Worm (Caenorhabditis elegans) whole organism, mixed stage, embryonic: Measurements from ENCODE around the gene ndub-6.

Source experiments
- bed-3 ChIP-seq: fragments of 200-800 bp; sonication (Bioruptor generic); optimal IDR thresholded peaks from 3 replicates; lab custom pipeline; 2018; ENCODE audit warnings: mild to moderate bottlenecking, missing genetic modification characterization, moderate library complexity, missing compliant biosample characterization
- blmp-1 ChIP-seq: fragments of 150-350 bp; optimal IDR thresholded peaks from 2 replicates; lab custom pipeline; 2014; ENCODE audit warnings: missing biosample characterization, missing genetic modification characterization
- ceh-39 ChIP-seq: fragments of 150-350 bp; optimal IDR thresholded peaks from 2 replicates; lab custom pipeline; 2014; ENCODE audit warnings: missing biosample characterization, missing genetic modification characterization
- ceh-43 ChIP-seq: fragments of 200-800 bp; sonication (Bioruptor generic); optimal IDR thresholded peaks from 2 replicates; lab custom pipeline; 2018; ENCODE audit warnings: mild to moderate bottlenecking, missing genetic modification characterization, moderate library complexity, missing compliant biosample characterization
- ceh-83 ChIP-seq: fragments of 200-800 bp; sonication (Bioruptor generic); optimal IDR thresholded peaks from 2 replicates; lab custom pipeline; 2018; ENCODE audit warnings: mild to moderate bottlenecking, missing genetic modification characterization, missing compliant biosample characterization
- ces-1 ChIP-seq: fragments of 150-350 bp; optimal IDR thresholded peaks from 2 replicates; lab custom pipeline; 2014; ENCODE audit warnings: missing biosample characterization, missing genetic modification reagents, missing genetic modification characterization
- cnd-1 ChIP-seq: fragments of 200-800 bp; sonication (Bioruptor generic); optimal IDR thresholded peaks from 2 replicates; lab custom pipeline; 2018; ENCODE audit warnings: mild to moderate bottlenecking, missing genetic modification characterization, missing compliant biosample characterization
- drap-1 ChIP-seq: fragments of 200-800 bp; sonication (Bioruptor generic); optimal IDR thresholded peaks from 3 replicates; lab custom pipeline; 2018; ENCODE audit warnings: mild to moderate bottlenecking, missing genetic modification characterization, missing compliant biosample characterization
- elt-1 ChIP-seq: sonication (generic microtip); optimal IDR thresholded peaks from 2 replicates; lab custom pipeline; 2017; ENCODE audit warnings: missing genetic modification characterization, mild to moderate bottlenecking, missing compliant biosample characterization, antibody characterized with exemption, moderate library complexity, borderline replicate concordance; ENCODE audit not compliant: insufficient read depth
- elt-3 ChIP-seq: fragments of 150-350 bp; optimal IDR thresholded peaks from 2 replicates; lab custom pipeline; 2014; ENCODE audit warnings: missing biosample characterization, missing genetic modification characterization
- flh-1 ChIP-seq: fragments of 200-800 bp; sonication (Bioruptor generic); optimal IDR thresholded peaks from 2 replicates; lab custom pipeline; 2018; ENCODE audit warnings: mild to moderate bottlenecking, missing genetic modification characterization, moderate library complexity, missing compliant biosample characterization
- ham-2 ChIP-seq: fragments of 200-800 bp; sonication (Bioruptor generic); optimal IDR thresholded peaks from 2 replicates; lab custom pipeline; 2018; ENCODE audit warnings: mild to moderate bottlenecking, missing genetic modification characterization, missing compliant biosample characterization
- hlh-1 ChIP-seq: fragments of 150-350 bp; optimal IDR thresholded peaks from 2 replicates; lab custom pipeline; 2014; ENCODE audit warnings: missing biosample characterization, missing genetic modification reagents, missing genetic modification characterization
- lin-13 ChIP-seq: fragments of 150-350 bp; optimal IDR thresholded peaks from 2 replicates; lab custom pipeline; 2014; ENCODE audit warnings: missing biosample characterization, missing genetic modification characterization
- lin-32 ChIP-seq: fragments of 200-800 bp; sonication (Bioruptor generic); optimal IDR thresholded peaks from 2 replicates; lab custom pipeline; 2018; ENCODE audit warnings: mild to moderate bottlenecking, missing genetic modification characterization, missing compliant biosample characterization
- lsy-2 ChIP-seq: fragments of 150-350 bp; optimal IDR thresholded peaks from 2 replicates; lab custom pipeline; 2014; ENCODE audit warnings: missing biosample characterization, missing genetic modification characterization
- mep-1 ChIP-seq: fragments of 150-350 bp; optimal IDR thresholded peaks from 2 replicates; lab custom pipeline; 2017; ENCODE audit warnings: missing biosample characterization, missing genetic modification reagents, missing genetic modification characterization, inconsistent platforms
- mls-2 ChIP-seq: sonication (generic microtip); optimal IDR thresholded peaks from 2 replicates; lab custom pipeline; 2016; ENCODE audit warnings: mild to moderate bottlenecking, missing genetic modification characterization, moderate library complexity, missing compliant biosample characterization
- nhr-2 ChIP-seq: fragments of 150-350 bp; optimal IDR thresholded peaks from 2 replicates; lab custom pipeline; 2014; ENCODE audit warnings: missing biosample characterization, missing genetic modification characterization
- nhr-237 ChIP-seq: fragments of 150-350 bp; optimal IDR thresholded peaks from 2 replicates; lab custom pipeline; 2014; ENCODE audit warnings: missing biosample characterization, missing genetic modification characterization
- nhr-28 ChIP-seq: fragments of 150-350 bp; optimal IDR thresholded peaks from 2 replicates; lab custom pipeline; 2014; ENCODE audit warnings: missing biosample characterization, missing genetic modification characterization
- nhr-76 ChIP-seq: sonication (generic microtip); optimal IDR thresholded peaks from 2 replicates; lab custom pipeline; 2017; ENCODE audit warnings: missing biosample characterization, missing genetic modification characterization
- sem-2 ChIP-seq: fragments of 200-800 bp; sonication (Bioruptor generic); optimal IDR thresholded peaks from 2 replicates; lab custom pipeline; 2018; ENCODE audit warnings: mild to moderate bottlenecking, missing genetic modification characterization, missing compliant biosample characterization
- snpc-4 ChIP-seq: fragments of 150-350 bp; optimal IDR thresholded peaks from 2 replicates; lab custom pipeline; 2014; ENCODE audit warnings: missing biosample characterization, missing genetic modification characterization
- tbx-8 ChIP-seq: fragments of 200-800 bp; sonication (Bioruptor generic); optimal IDR thresholded peaks from 2 replicates; lab custom pipeline; 2018; ENCODE audit warnings: mild to moderate bottlenecking, missing genetic modification characterization, moderate library complexity, missing compliant biosample characterization
- unc-120 ChIP-seq: sonication (generic microtip); optimal IDR thresholded peaks from 2 replicates; lab custom pipeline; 2017; ENCODE audit warnings: missing genetic modification characterization, missing compliant biosample characterization; ENCODE audit not compliant: poor library complexity, severe bottlenecking
- unc-39 ChIP-seq: fragments of 150-350 bp; optimal IDR thresholded peaks from 2 replicates; lab custom pipeline; 2014; ENCODE audit warnings: missing biosample characterization, missing genetic modification characterization
- unc-62 ChIP-seq: fragments of 150-350 bp; optimal IDR thresholded peaks from 2 replicates; lab custom pipeline; 2014; ENCODE audit warnings: missing biosample characterization, missing genetic modification reagents, missing genetic modification characterization
- zip-8 ChIP-seq: fragments of 150-350 bp; optimal IDR thresholded peaks from 2 replicates; lab custom pipeline; 2014; ENCODE audit warnings: missing biosample characterization, missing genetic modification characterization
- ztf-11 ChIP-seq: fragments of 150-350 bp; optimal IDR thresholded peaks from 2 replicates; lab custom pipeline; 2014; ENCODE audit warnings: missing biosample characterization, missing genetic modification characterization

Gene ndub-6

ce11 chrIV:11646908-11647307 lies 5.3 kb upstream of the ndub-6 start:
- TF ChIP-seq hlh-1: peak; percentile 17
- no peak for TF ChIP-seq ham-2 (GFP tag; lab: Kevin White, UChicago)
- TF ChIP-seq cnd-1: no peak
- TF ChIP-seq mep-1 (tag; lab: Kevin White, UChicago): no peak
- TF ChIP-seq, all 35 proteins: peak for 1

- TF ChIP-seq hlh-1 (peak; percentile 15), nhr-76 (tag; lab: Kevin White, UChicago) (no peak)
- TF ChIP-seq, all 35 proteins: peak for 1
These were observed 3.2 kb upstream of the ndub-6 start, which contains the start of gene ZK809.8 for ce11 chrIV:11649031-11649430. Gene ZK809.8 (minus strand): TSS chrIV:11649064.

ce11 chrIV:11650344-11650743 lies 1.9 kb upstream of the ndub-6 start:
- TF ChIP-seq lsy-2: no peak
- no peak for TF ChIP-seq mls-2 (tag; lab: Kevin White, UChicago)
- TF ChIP-seq lin-32: no peak

- TF ChIP-seq nhr-237 (tag; lab: Kevin White, UChicago) (no peak), zip-8 (tag; lab: Kevin White, UChicago) (no peak), lin-32 (no peak), tbx-8 (no peak), lin-13 (tag; lab: Kevin White, UChicago) (no peak), blmp-1 (tag; lab: Kevin White, UChicago) (no peak), unc-62 (no peak), ces-1 (GFP tag; lab: Kevin White, UChicago) (no peak), lsy-2 (no peak), unc-120 (tag; lab: Kevin White, UChicago) (no peak)
These were observed 3.2 kb downstream of the ndub-6 start, which contains the start of gene ent-1 for ce11 chrIV:11655370-11655769. Gene ent-1 (minus strand): TSS chrIV:11655470.

ce11 chrIV:11656144-11656780 lies 4.1 kb downstream of the ndub-6 start, which contains the start of gene ZK809.5:
Gene ZK809.5 (plus strand): TSS chrIV:11656730.
- peak; percentile 21 for TF ChIP-seq ces-1 (GFP tag; lab: Kevin White, UChicago)
- TF ChIP-seq tbx-8: no peak
- no peak for TF ChIP-seq ztf-11 (tag; lab: Kevin White, UChicago)
- peak; percentile 20 for TF ChIP-seq ham-2 (GFP tag; lab: Kevin White, UChicago)
- TF ChIP-seq ceh-43 (GFP tag; lab: Kevin White, UChicago): peak; percentile 13
- TF ChIP-seq snpc-4 (tag; lab: Kevin White, UChicago): no peak
- TF ChIP-seq flh-1 (GFP tag; lab: Kevin White, UChicago): no peak
- TF ChIP-seq nhr-237 (tag; lab: Kevin White, UChicago): no peak

ce11 chrIV:11659794-11660312 lies 7.7 kb downstream of the ndub-6 start, which contains the start of gene ZK792.1:
Gene ZK792.1 (plus strand): TSS chrIV:11659844.
- TF ChIP-seq blmp-1 (tag; lab: Kevin White, UChicago) (no peak), ztf-11 (tag; lab: Kevin White, UChicago) (no peak), nhr-28 (tag; lab: Kevin White, UChicago) (no peak), ceh-39 (no peak), ces-1 (GFP tag; lab: Kevin White, UChicago) (no peak), unc-120 (tag; lab: Kevin White, UChicago) (no peak), drap-1 (no peak)
- TF ChIP-seq, all 35 proteins: peak for 0

ce11 chrIV:11665010-11665409 lies 12.8 kb downstream of the ndub-6 start, which contains the start of gene ZK809.9:
Gene ZK809.9 (plus strand): TSS chrIV:11665310.
- no peak for TF ChIP-seq unc-39 (tag; lab: Kevin White, UChicago)
- no peak for TF ChIP-seq nhr-28 (tag; lab: Kevin White, UChicago)
- TF ChIP-seq lin-32: no peak
- TF ChIP-seq drap-1: no peak
- TF ChIP-seq hlh-1: no peak
- no peak for TF ChIP-seq tbx-8
- TF ChIP-seq ceh-83 (GFP tag; lab: Kevin White, UChicago): no peak
- TF ChIP-seq nhr-76 (tag; lab: Kevin White, UChicago): no peak
- no peak for TF ChIP-seq elt-1 (tag; lab: Kevin White, UChicago)
- TF ChIP-seq mls-2 (tag; lab: Kevin White, UChicago): no peak
- TF ChIP-seq ceh-39: no peak
- TF ChIP-seq nhr-2 (tag; lab: Kevin White, UChicago): no peak
- TF ChIP-seq blmp-1 (tag; lab: Kevin White, UChicago): no peak
- TF ChIP-seq sem-2 (GFP tag; lab: Kevin White, UChicago): no peak
- no peak for TF ChIP-seq snpc-4 (tag; lab: Kevin White, UChicago)
- TF ChIP-seq elt-3 (tag; lab: Kevin White, UChicago): no peak
- TF ChIP-seq ceh-43 (GFP tag; lab: Kevin White, UChicago): no peak
- no peak for TF ChIP-seq unc-62
- no peak for TF ChIP-seq bed-3 (GFP tag; lab: Kevin White, UChicago)
